Fruit fly (Drosophila melanogaster) whole organism, wandering third instar larva: ENCODE data around the gene CG5890.

ENCODE experiments used
- CG9705 ChIP-seq: fragments of 200-800 bp; sonication (Bioruptor generic); optimal IDR thresholded peaks from 2 replicates; lab custom pipeline; 2018; ENCODE audit warnings: missing biosample characterization, mild to moderate bottlenecking, missing genetic modification characterization
- GATAd ChIP-seq: sonication (Bioruptor generic); optimal IDR thresholded peaks from 2 replicates; lab custom pipeline; 2016; ENCODE audit warnings: missing biosample characterization, missing genetic modification characterization
- Mio ChIP-seq: sonication (Bioruptor generic); optimal IDR thresholded peaks from 2 replicates; lab custom pipeline; 2016; ENCODE audit warnings: missing biosample characterization, missing genetic modification characterization
- lola ChIP-seq: fragments of >200 bp; optimal IDR thresholded peaks from 2 replicates; lab custom pipeline; 2017; ENCODE audit warnings: missing biosample characterization, missing genetic modification characterization
- pan ChIP-seq: fragments of >200 bp; optimal IDR thresholded peaks from 2 replicates; lab custom pipeline; 2017
- sage ChIP-seq: fragments of 200-800 bp; sonication (Bioruptor generic); optimal IDR thresholded peaks from 2 replicates; lab custom pipeline; 2016; ENCODE audit warnings: missing biosample characterization, mild to moderate bottlenecking, missing genetic modification characterization
- usp ChIP-seq: fragments of >200 bp; optimal IDR thresholded peaks from 2 replicates; lab custom pipeline; 2017; ENCODE audit warnings: missing biosample characterization, missing genetic modification characterization

- TF ChIP-seq pan (lab: Kevin White, UChicago): no peak
- TF ChIP-seq sage (GFP tag; lab: Kevin White, UChicago): no peak
- TF ChIP-seq Mio (GFP tag; lab: Kevin White, UChicago): no peak
- TF ChIP-seq GATAd (GFP tag; lab: Kevin White, UChicago): no peak
- no peak for TF ChIP-seq usp (GFP tag; lab: Kevin White, UChicago)
- TF ChIP-seq lola (GFP tag; lab: Kevin White, UChicago): no peak
- TF ChIP-seq CG9705 (GFP tag; lab: Kevin White, UChicago): no peak
These were observed 1.1 kb upstream of the CG5890 start for dm6 chr3R:25854825-25855224.
